Worm (Caenorhabditis elegans) whole organism, early embryonic: ENCODE measurements around the gene T28F3.8.

Source experiments
- B0310.2 ChIP-seq: sonication (generic microtip); optimal IDR thresholded peaks from 2 replicates; lab custom pipeline; 2016; ENCODE audit warnings: mild to moderate bottlenecking, missing genetic modification characterization, missing compliant biosample characterization
- F13C5.2 ChIP-seq: sonication (generic microtip); optimal IDR thresholded peaks from 2 replicates; lab custom pipeline; 2017; ENCODE audit warnings: mild to moderate bottlenecking, missing genetic modification characterization, inconsistent platforms, missing compliant biosample characterization
- aly-1 ChIP-seq: sonication (generic microtip); optimal IDR thresholded peaks from 2 replicates; lab custom pipeline; 2016; ENCODE audit warnings: missing genetic modification characterization, missing compliant biosample characterization
- ama-1 ChIP-seq: fragments of 150-350 bp; optimal IDR thresholded peaks from 2 replicates; lab custom pipeline; 2014
- ceh-13 ChIP-seq: fragments of 200-800 bp; sonication (Bioruptor generic); optimal IDR thresholded peaks from 2 replicates; lab custom pipeline; 2018; ENCODE audit warnings: mild to moderate bottlenecking, missing genetic modification characterization, missing compliant biosample characterization
- ceh-36 ChIP-seq: sonication (generic microtip); optimal IDR thresholded peaks from 2 replicates; lab custom pipeline; 2016; ENCODE audit warnings: missing genetic modification characterization, inconsistent platforms, missing compliant biosample characterization
- ets-7 ChIP-seq: sonication (generic microtip); optimal IDR thresholded peaks from 2 replicates; lab custom pipeline; 2016; ENCODE audit warnings: missing genotype, missing genetic modification characterization, missing compliant biosample characterization
- flt-1 ChIP-seq: fragments of 200-800 bp; sonication (Bioruptor generic); IDR thresholded peaks from 2 replicates; pipeline ENCODE4 v1.3.6; 2022; ENCODE audit warnings: missing genetic modification characterization, missing compliant biosample characterization
- hmbx-1 ChIP-seq: sonication (generic microtip); optimal IDR thresholded peaks from 2 replicates; lab custom pipeline; 2016; ENCODE audit warnings: mild to moderate bottlenecking, missing genetic modification characterization, missing compliant biosample characterization
- hmg-4 ChIP-seq: fragments of 200-800 bp; sonication (Bioruptor generic); optimal IDR thresholded peaks from 2 replicates; lab custom pipeline; 2018; ENCODE audit warnings: mild to moderate bottlenecking, missing genetic modification characterization, missing compliant biosample characterization
- hnd-1 ChIP-seq: sonication (generic microtip); optimal IDR thresholded peaks from 2 replicates; lab custom pipeline; 2016; ENCODE audit warnings: missing genetic modification characterization, missing compliant biosample characterization
- pes-1 ChIP-seq: fragments of 200-800 bp; sonication (Bioruptor generic); IDR thresholded peaks from 2 replicates; pipeline ENCODE4 v1.3.6; 2022; ENCODE audit warnings: missing genetic modification reagents, missing genetic modification characterization, missing compliant biosample characterization
- sea-1 ChIP-seq: fragments of 200-800 bp; sonication (Bioruptor generic); conservative IDR thresholded peaks from 2 replicates; pipeline ENCODE4 v1.3.6; 2022; ENCODE audit warnings: missing genetic modification characterization, missing compliant biosample characterization
- tra-4 ChIP-seq: sonication (generic microtip); optimal IDR thresholded peaks from 2 replicates; lab custom pipeline; 2017; ENCODE audit warnings: missing genetic modification characterization, missing compliant biosample characterization

DNA sequence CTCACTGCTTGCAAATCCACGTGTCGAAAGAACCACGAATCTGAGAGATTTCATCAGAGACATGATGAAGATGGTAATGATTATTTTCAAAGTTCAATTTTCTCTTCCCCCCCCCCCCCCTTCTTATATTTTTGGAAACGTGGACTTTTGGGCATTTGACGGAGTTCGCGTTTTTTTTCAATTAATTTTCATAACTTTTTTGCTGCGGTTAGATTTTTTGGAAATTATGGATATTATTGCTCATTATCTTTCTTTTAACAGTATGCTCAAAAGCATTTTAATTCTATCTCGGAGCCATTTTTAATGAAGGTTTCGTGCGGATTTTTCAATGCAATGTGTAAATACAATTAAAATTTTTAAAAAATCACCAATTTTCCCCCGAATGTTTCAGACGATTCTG is 47.8 kb downstream of the T28F3.8 start, which contains the start of gene phyh-1:
- TF ChIP-seq hmg-4 (no peak), tra-4 (tag; lab: Kevin White, UChicago) (no peak), hmbx-1 (tag; lab: Kevin White, UChicago) (no peak), flt-1 (no peak), ama-1 (lab: Kevin White, UChicago) (no peak), pes-1 (no peak), F13C5.2 (no peak), ets-7 (tag; lab: Kevin White, UChicago) (no peak), ceh-36 (tag; lab: Kevin White, UChicago) (no peak), sea-1 (GFP tag; lab: Robert Waterston, UW) (no peak), hnd-1 (no peak), aly-1 (tag; lab: Kevin White, UChicago) (no peak), B0310.2 (tag; lab: Kevin White, UChicago) (no peak), ceh-13 (GFP tag; lab: Kevin White, UChicago) (no peak)
